Worm (Caenorhabditis elegans) whole organism, L2 larva: ENCODE results near the gene acox-3.

Experiments used
- C34F6.9 ChIP-seq: fragments of 150-350 bp; optimal IDR thresholded peaks from 2 replicates; lab custom pipeline; 2014; ENCODE audit warnings: missing biosample characterization, missing genetic modification characterization
- F13H6.1 ChIP-seq: sonication (generic microtip); optimal IDR thresholded peaks from 2 replicates; lab custom pipeline; 2016; ENCODE audit warnings: missing genetic modification characterization, missing compliant biosample characterization
- Y55F3AM.14 ChIP-seq: fragments of 200-800 bp; sonication (Bioruptor generic); optimal IDR thresholded peaks from 2 replicates; lab custom pipeline; 2018; ENCODE audit warnings: mild to moderate bottlenecking, missing genetic modification characterization, missing compliant biosample characterization
- ZK546.5 ChIP-seq: sonication (generic microtip); optimal IDR thresholded peaks from 2 replicates; lab custom pipeline; 2017; ENCODE audit warnings: missing biosample characterization, missing genetic modification characterization
- alr-1 ChIP-seq: fragments of 150-350 bp; optimal IDR thresholded peaks from 2 replicates; lab custom pipeline; 2014; ENCODE audit warnings: missing biosample characterization, missing genetic modification characterization
- aly-2 ChIP-seq: fragments of 150-350 bp; optimal IDR thresholded peaks from 2 replicates; lab custom pipeline; 2014; ENCODE audit warnings: missing biosample characterization, missing genetic modification characterization
- ama-1 ChIP-seq: fragments of 150-350 bp; optimal IDR thresholded peaks from 2 replicates; lab custom pipeline; 2018; ENCODE audit warnings: inconsistent platforms
- blmp-1 ChIP-seq: sonication (generic microtip); optimal IDR thresholded peaks from 2 replicates; lab custom pipeline; 2017; ENCODE audit warnings: missing genetic modification characterization, mild to moderate bottlenecking, missing compliant biosample characterization, antibody characterized with exemption, moderate library complexity; ENCODE audit not compliant: insufficient read depth
- ceh-16 ChIP-seq: fragments of 150-350 bp; optimal IDR thresholded peaks from 2 replicates; lab custom pipeline; 2014; ENCODE audit warnings: missing biosample characterization, missing genetic modification characterization
- crh-2 ChIP-seq: sonication (generic microtip); optimal IDR thresholded peaks from 2 replicates; lab custom pipeline; 2017; ENCODE audit warnings: missing biosample characterization, missing genetic modification characterization
- dmd-4 ChIP-seq: sonication (generic microtip); optimal IDR thresholded peaks from 2 replicates; lab custom pipeline; 2017; ENCODE audit warnings: missing biosample characterization, missing genetic modification characterization
- elt-3 ChIP-seq: sonication (generic microtip); optimal IDR thresholded peaks from 2 replicates; lab custom pipeline; 2017; ENCODE audit warnings: missing biosample characterization, missing genetic modification characterization
- fos-1 ChIP-seq: fragments of 150-350 bp; optimal IDR thresholded peaks from 2 replicates; lab custom pipeline; 2014; ENCODE audit warnings: missing biosample characterization, missing genetic modification characterization
- gmeb-1 ChIP-seq: fragments of 150-350 bp; optimal IDR thresholded peaks from 2 replicates; lab custom pipeline; 2014; ENCODE audit warnings: missing biosample characterization, missing genetic modification characterization
- lin-11 ChIP-seq: fragments of 150-350 bp; sonication (generic microtip); optimal IDR thresholded peaks from 2 replicates; lab custom pipeline; 2014; ENCODE audit warnings: missing biosample characterization, missing genetic modification characterization, inconsistent platforms, mixed read lengths
- lin-13 ChIP-seq: fragments of 150-350 bp; optimal IDR thresholded peaks from 2 replicates; lab custom pipeline; 2014; ENCODE audit warnings: missing biosample characterization, missing genetic modification reagents, missing genetic modification characterization
- lsy-2 ChIP-seq, 2 experiments: fragments of 150-350 bp in 1 of 2; sonication (generic microtip) in 1 of 2; optimal IDR thresholded peaks; 2 replicates each; lab custom pipeline; 2014 to 2017; ENCODE audit warnings: missing biosample characterization in 2 of 2, missing genetic modification characterization in 2 of 2
- mab-5 ChIP-seq: fragments of 150-350 bp; optimal IDR thresholded peaks from 2 replicates; lab custom pipeline; 2014; ENCODE audit warnings: missing biosample characterization, missing genetic modification characterization
- nhr-10 ChIP-seq: sonication (generic microtip); optimal IDR thresholded peaks from 2 replicates; lab custom pipeline; 2017; ENCODE audit warnings: missing biosample characterization, missing genetic modification characterization
- nhr-12 ChIP-seq: fragments of 150-350 bp; optimal IDR thresholded peaks from 2 replicates; lab custom pipeline; 2014; ENCODE audit warnings: missing biosample characterization, missing genetic modification characterization
- nhr-129 ChIP-seq: fragments of 150-350 bp; optimal IDR thresholded peaks from 2 replicates; lab custom pipeline; 2014; ENCODE audit warnings: missing biosample characterization, missing genetic modification characterization
- nhr-21 ChIP-seq: fragments of 150-350 bp; optimal IDR thresholded peaks from 2 replicates; lab custom pipeline; 2014; ENCODE audit warnings: missing biosample characterization, missing genetic modification characterization
- nhr-23 ChIP-seq: fragments of 150-350 bp; optimal IDR thresholded peaks from 2 replicates; lab custom pipeline; 2014; ENCODE audit warnings: missing biosample characterization, missing genetic modification reagents, missing genetic modification characterization
- nhr-237 ChIP-seq: fragments of 150-350 bp; optimal IDR thresholded peaks from 2 replicates; lab custom pipeline; 2014; ENCODE audit warnings: missing biosample characterization, missing genetic modification characterization
- nhr-6 ChIP-seq: fragments of 150-350 bp; optimal IDR thresholded peaks from 2 replicates; lab custom pipeline; 2014; ENCODE audit warnings: missing biosample characterization, missing genetic modification characterization
- sem-4 ChIP-seq: fragments of 150-350 bp; optimal IDR thresholded peaks from 2 replicates; lab custom pipeline; 2014; ENCODE audit warnings: missing biosample characterization, missing genetic modification reagents, missing genetic modification characterization
- skn-1 ChIP-seq: sonication (generic microtip); optimal IDR thresholded peaks from 2 replicates; lab custom pipeline; 2017; ENCODE audit warnings: missing biosample characterization, missing genetic modification characterization
- sma-3 ChIP-seq: sonication (generic microtip); optimal IDR thresholded peaks from 2 replicates; lab custom pipeline; 2016; ENCODE audit warnings: missing genetic modification reagents, missing genetic modification characterization, missing compliant biosample characterization
- sma-9 ChIP-seq, 2 experiments: fragments of 150-350 bp in 1 of 2; sonication (generic microtip) in 1 of 2; optimal IDR thresholded peaks; 2 replicates each; lab custom pipeline; 2014 to 2016; ENCODE audit warnings: missing genetic modification characterization in 2 of 2, mild to moderate bottlenecking in 1 of 2, missing biosample characterization in 1 of 2, missing compliant biosample characterization in 1 of 2, missing genetic modification reagents in 1 of 2, moderate library complexity in 1 of 2
- unc-39 ChIP-seq: fragments of 150-350 bp; optimal IDR thresholded peaks from 2 replicates; lab custom pipeline; 2014; ENCODE audit warnings: missing biosample characterization, missing genetic modification characterization
- unc-55 ChIP-seq: fragments of 150-350 bp; sonication (generic microtip); optimal IDR thresholded peaks from 3 replicates; lab custom pipeline; 2014; ENCODE audit warnings: missing biosample characterization, missing genetic modification reagents, missing genetic modification characterization
- unc-62 ChIP-seq: fragments of 150-350 bp; optimal IDR thresholded peaks from 2 replicates; lab custom pipeline; 2014; ENCODE audit warnings: missing biosample characterization, missing genetic modification reagents, missing genetic modification characterization
- ztf-1 ChIP-seq: fragments of 200-800 bp; sonication (Bioruptor generic); conservative IDR thresholded peaks from 2 replicates; pipeline ENCODE4 v1.3.6; 2022; ENCODE audit warnings: missing genetic modification characterization, missing compliant biosample characterization
- ztf-4 ChIP-seq: fragments of 150-350 bp; optimal IDR thresholded peaks from 2 replicates; lab custom pipeline; 2014; ENCODE audit warnings: missing biosample characterization, missing genetic modification characterization

acox-3 gene

ce11 chrIV:6248486-6248885 lies at the start of gene acox-3:
Gene acox-3, minus strand, starts transcription at chrIV:6248492.
- TF ChIP-seq nhr-23, result no peak
- peak; percentile 56 for TF ChIP-seq fos-1 (tag; lab: Kevin White, UChicago)
- no peak for TF ChIP-seq alr-1 (tag; lab: Kevin White, UChicago)
- peak; percentile 28 for TF ChIP-seq blmp-1 (tag; lab: Kevin White, UChicago)
- TF ChIP-seq crh-2 (tag; lab: Kevin White, UChicago), result peak; percentile 24
- TF ChIP-seq gmeb-1 (tag; lab: Kevin White, UChicago), result peak; percentile 58
- TF ChIP-seq nhr-237 (tag; lab: Kevin White, UChicago), result no peak
- TF ChIP-seq sma-9 (GFP tag; optimal IDR thresholded peaks at IDR 0.05; lab: Kevin White, UChicago), result peak; percentile 82
- no peak for TF ChIP-seq sma-9 (tag; optimal IDR thresholded peaks at IDR 0.05; lab: Kevin White, UChicago)

- TF ChIP-seq crh-2 (tag; lab: Kevin White, UChicago) (no peak), unc-55 (GFP tag; lab: Kevin White, UChicago) (peak; percentile 21)
- TF ChIP-seq, all 48 proteins: peak for 1
Observed at ce11 chrIV:6294081-6294480, 45.8 kb upstream of the acox-3 start, which contains the start of gene hil-2. Gene hil-2, plus strand, starts transcription at chrIV:6294240.

- TF ChIP-seq unc-55 (GFP tag; lab: Kevin White, UChicago) (no peak), C34F6.9 (tag; lab: Kevin White, UChicago) (no peak), elt-3 (tag; lab: Kevin White, UChicago) (no peak), gmeb-1 (tag; lab: Kevin White, UChicago) (no peak), ceh-16 (tag; lab: Kevin White, UChicago) (no peak), nhr-12 (tag; lab: Kevin White, UChicago) (no peak), nhr-129 (no peak), lsy-2 (tag; optimal IDR thresholded peaks at IDR 0.05; lab: Kevin White, UChicago) (no peak), ztf-4 (tag; lab: Kevin White, UChicago) (no peak), mab-5 (tag; lab: Kevin White, UChicago) (no peak), F13H6.1 (tag; lab: Kevin White, UChicago) (no peak), lin-13 (GFP tag; lab: Kevin White, UChicago) (no peak), sma-9 (GFP tag; optimal IDR thresholded peaks at IDR 0.05; lab: Kevin White, UChicago) (no peak), sma-9 (tag; optimal IDR thresholded peaks at IDR 0.05; lab: Kevin White, UChicago) (no peak), blmp-1 (tag; lab: Kevin White, UChicago) (no peak), skn-1 (tag; lab: Kevin White, UChicago) (no peak), nhr-237 (tag; lab: Kevin White, UChicago) (no peak)
Observed at ce11 chrIV:6290741-6291140, 42.4 kb upstream of the acox-3 start, which contains the start of gene srv-24. Gene srv-24, minus strand, starts transcription at chrIV:6290841.

- TF ChIP-seq unc-62, result no peak
- no peak for TF ChIP-seq aly-2 (tag; lab: Kevin White, UChicago)
- TF ChIP-seq elt-3 (tag; lab: Kevin White, UChicago), result no peak
- TF ChIP-seq unc-39 (tag; lab: Kevin White, UChicago), result no peak
- no peak for TF ChIP-seq fos-1 (tag; lab: Kevin White, UChicago)
- no peak for TF ChIP-seq skn-1 (tag; lab: Kevin White, UChicago)
- no peak for TF ChIP-seq sem-4 (tag; lab: Kevin White, UChicago)
- no peak for TF ChIP-seq ama-1 (lab: Kevin White, UChicago)
- no peak for TF ChIP-seq nhr-21 (tag; lab: Kevin White, UChicago)
- TF ChIP-seq nhr-6 (tag; lab: Kevin White, UChicago), result no peak
- TF ChIP-seq C34F6.9 (tag; lab: Kevin White, UChicago), result no peak
- TF ChIP-seq nhr-10 (tag; lab: Kevin White, UChicago), result no peak
Observed at ce11 chrIV:6284277-6284676, 36.0 kb upstream of the acox-3 start, which contains the start of gene ops-1. Gene ops-1, minus strand, starts transcription at chrIV:6284377.

- TF ChIP-seq ztf-4 (tag; lab: Kevin White, UChicago) (no peak), lin-11 (tag; lab: Kevin White, UChicago) (no peak), lsy-2 (tag; optimal IDR thresholded peaks at IDR 0.05; lab: Kevin White, UChicago) (no peak), sma-3 (no peak)
- TF ChIP-seq, all 48 proteins: peak for 0
Observed at ce11 chrIV:6282143-6282542, 33.9 kb upstream of the acox-3 start, which contains the start of gene srv-32. Gene srv-32, minus strand, starts transcription at chrIV:6282243.

ce11 chrIV:6279392-6279791 lies 31.1 kb upstream of the acox-3 start, which contains the start of gene sams-5:
Gene sams-5, minus strand, starts transcription at chrIV:6279522.
- TF ChIP-seq lsy-2 (tag; optimal IDR thresholded peaks at IDR 0.05; lab: Kevin White, UChicago) (no peak), ztf-4 (tag; lab: Kevin White, UChicago) (no peak), alr-1 (tag; lab: Kevin White, UChicago) (no peak), ceh-16 (tag; lab: Kevin White, UChicago) (no peak), F13H6.1 (tag; lab: Kevin White, UChicago) (no peak), dmd-4 (no peak), elt-3 (tag; lab: Kevin White, UChicago) (no peak), Y55F3AM.14 (GFP tag; lab: Kevin White, UChicago) (no peak), ztf-1 (GFP tag; lab: Robert Waterston, UW) (no peak), nhr-23 (no peak), unc-55 (GFP tag; lab: Kevin White, UChicago) (no peak), ZK546.5 (tag; lab: Kevin White, UChicago) (no peak)
